Worm (Caenorhabditis elegans) whole organism, L2 larva: ENCODE data around the gene R08A2.9.

Experiments used
- aly-2 ChIP-seq: fragments of 150-350 bp; optimal IDR thresholded peaks from 2 replicates; lab custom pipeline; 2014; ENCODE audit warnings: missing biosample characterization, missing genetic modification characterization
- ceh-82 ChIP-seq: fragments of 150-350 bp; optimal IDR thresholded peaks from 2 replicates; lab custom pipeline; 2014; ENCODE audit warnings: missing biosample characterization, missing genetic modification characterization
- egl-27 ChIP-seq: sonication (generic microtip); optimal IDR thresholded peaks from 3 replicates; lab custom pipeline; 2017; ENCODE audit warnings: missing biosample characterization, missing genetic modification reagents, missing genetic modification characterization
- elt-3 ChIP-seq: sonication (generic microtip); optimal IDR thresholded peaks from 2 replicates; lab custom pipeline; 2017; ENCODE audit warnings: missing biosample characterization, missing genetic modification characterization
- lin-13 ChIP-seq: fragments of 150-350 bp; optimal IDR thresholded peaks from 2 replicates; lab custom pipeline; 2014; ENCODE audit warnings: missing biosample characterization, missing genetic modification reagents, missing genetic modification characterization
- nhr-11 ChIP-seq: fragments of 150-350 bp; optimal IDR thresholded peaks from 2 replicates; lab custom pipeline; 2014; ENCODE audit warnings: missing biosample characterization, missing genetic modification characterization
- nhr-12 ChIP-seq: fragments of 150-350 bp; optimal IDR thresholded peaks from 2 replicates; lab custom pipeline; 2014; ENCODE audit warnings: missing biosample characterization, missing genetic modification characterization
- nhr-237 ChIP-seq: fragments of 150-350 bp; optimal IDR thresholded peaks from 2 replicates; lab custom pipeline; 2014; ENCODE audit warnings: missing biosample characterization, missing genetic modification characterization
- sma-9 ChIP-seq, 2 experiments: fragments of 150-350 bp in 1 of 2; sonication (generic microtip) in 1 of 2; optimal IDR thresholded peaks; 2 replicates each; lab custom pipeline; 2014 to 2016; ENCODE audit warnings: missing genetic modification characterization in 2 of 2, mild to moderate bottlenecking in 1 of 2, missing biosample characterization in 1 of 2, missing compliant biosample characterization in 1 of 2, missing genetic modification reagents in 1 of 2, moderate library complexity in 1 of 2
- snpc-4 ChIP-seq: fragments of 150-350 bp; optimal IDR thresholded peaks from 2 replicates; lab custom pipeline; 2014; ENCODE audit warnings: missing biosample characterization, missing genetic modification characterization
- unc-39 ChIP-seq: fragments of 150-350 bp; optimal IDR thresholded peaks from 2 replicates; lab custom pipeline; 2014; ENCODE audit warnings: missing biosample characterization, missing genetic modification characterization
- unc-62 ChIP-seq: fragments of 150-350 bp; optimal IDR thresholded peaks from 2 replicates; lab custom pipeline; 2014; ENCODE audit warnings: missing biosample characterization, missing genetic modification reagents, missing genetic modification characterization
- ztf-11 ChIP-seq: sonication (generic microtip); optimal IDR thresholded peaks from 2 replicates; lab custom pipeline; 2017; ENCODE audit warnings: missing biosample characterization, missing genetic modification characterization

- TF ChIP-seq ceh-82 (tag; lab: Kevin White, UChicago) (no peak), nhr-12 (no peak), snpc-4 (tag; lab: Kevin White, UChicago) (no peak), unc-62 (GFP tag; lab: Kevin White, UChicago) (no peak), nhr-237 (no peak), lin-13 (GFP tag; lab: Kevin White, UChicago) (no peak), unc-39 (tag; lab: Kevin White, UChicago) (no peak), elt-3 (tag; lab: Kevin White, UChicago) (no peak), nhr-11 (tag; lab: Kevin White, UChicago) (no peak), ztf-11 (tag; lab: Kevin White, UChicago) (no peak), sma-9 (GFP tag; optimal IDR thresholded peaks at IDR 0.05; lab: Kevin White, UChicago) (no peak), sma-9 (tag; optimal IDR thresholded peaks at IDR 0.05; lab: Kevin White, UChicago) (no peak), aly-2 (no peak), egl-27 (tag; lab: Kevin White, UChicago) (no peak)
These were observed 42.3 kb upstream of the R08A2.9 start, which contains the start of gene C47E8.1 for ce11 chrV:14665728-14666127.
